Worm (Caenorhabditis elegans): ENCODE measurements around the gene clic-1.

clic-1 gene

ce11 chrV:7690637-7691036 is 44.1 kb downstream of the clic-1 start:
- TF ChIP-seq lir-1 (GFP tag; conservative IDR thresholded peaks at IDR 0.05) (no peak), egrh-3 (GFP tag; IDR thresholded peaks at IDR 0.05) (no peak), zim-3 (tag; optimal IDR thresholded peaks at IDR 0.05) (no peak), ccch-3 (GFP tag; optimal IDR thresholded peaks at IDR 0.05) (no peak), ceh-91 (GFP tag; IDR thresholded peaks at IDR 0.05) (no peak), C06A6.2 (GFP tag; conservative IDR thresholded peaks at IDR 0.05) (no peak), F37B4.10 (GFP tag; IDR thresholded peaks at IDR 0.05) (no peak), nfya-2 (GFP tag; IDR thresholded peaks at IDR 0.05) (no peak), nfya-1 (tag; optimal IDR thresholded peaks at IDR 0.05; ENCODE audit: borderline replicate concordance, insufficient read depth) (no peak), bed-1 (GFP tag; IDR thresholded peaks at IDR 0.05) (no peak), T07F8.4 (tag; optimal IDR thresholded peaks at IDR 0.05) (no peak), lin-54 (GFP tag; optimal IDR thresholded peaks at IDR 0.05) (no peak), F49E8.2 (tag; optimal IDR thresholded peaks at IDR 0.05; ENCODE audit: insufficient read depth) (no peak), K12H6.12 (tag; optimal IDR thresholded peaks at IDR 0.05) (no peak), unc-62 (GFP tag; optimal IDR thresholded peaks at IDR 0.05) (no peak), C17E4.6 (GFP tag; IDR thresholded peaks at IDR 0.05) (no peak), F39B2.1 (GFP tag; IDR thresholded peaks at IDR 0.05) (no peak)

- TF ChIP-seq Y79H2A.3 (GFP tag; conservative IDR thresholded peaks at IDR 0.05) (no peak), madf-6 (GFP tag; IDR thresholded peaks at IDR 0.05) (no peak), cebp-2 (GFP tag; IDR thresholded peaks at IDR 0.05) (no peak), ceh-100 (GFP tag; IDR thresholded peaks at IDR 0.05) (no peak)
Observed at ce11 chrV:7689888-7690287, 44.8 kb downstream of the clic-1 start, which contains the start of gene C12D5.9. Gene C12D5.9 (minus strand): TSS chrV:7689988.

ce11 chrV:7686189-7686588 is 48.5 kb downstream of the clic-1 start, which contains the start of the genes nhr-94 and nhr-152:
Gene nhr-94 (minus strand): TSS chrV:7686335.
Gene nhr-152 (plus strand): TSS chrV:7686350.
- TF ChIP-seq F55B11.4 (tag; optimal IDR thresholded peaks at IDR 0.05; ENCODE audit: borderline replicate concordance, insufficient read depth) (no peak), dpff-1 (tag; optimal IDR thresholded peaks at IDR 0.05) (no peak), lin-26 (GFP tag; IDR thresholded peaks at IDR 0.05) (no peak), gei-17 (GFP tag; optimal IDR thresholded peaks at IDR 0.05) (no peak), Y53G8AR.9 (GFP tag; conservative IDR thresholded peaks at IDR 0.05) (no peak), snpc-1.3 (tag; optimal IDR thresholded peaks at IDR 0.05; ENCODE audit: insufficient read depth) (no peak), D2030.7 (GFP tag; IDR thresholded peaks at IDR 0.05) (no peak), egl-44 (GFP tag; IDR thresholded peaks at IDR 0.05) (no peak), xnd-1 (tag; optimal IDR thresholded peaks at IDR 0.05) (no peak), nfya-2 (GFP tag; IDR thresholded peaks at IDR 0.05) (no peak), lag-1 (GFP tag; IDR thresholded peaks at IDR 0.05) (no peak), Y53F4B.3 (GFP tag; IDR thresholded peaks at IDR 0.05) (no peak), ekl-4 (GFP tag; IDR thresholded peaks at IDR 0.05) (no peak), ceh-27 (GFP tag; optimal IDR thresholded peaks at IDR 0.05) (no peak), B0261.1 (tag; optimal IDR thresholded peaks at IDR 0.05) (no peak)
